Worm (Caenorhabditis elegans) whole organism, young adult: ENCODE measurements around the gene efn-3.
A peak's percentile ranks its signal among the peaks of the same experiment; 100 is the strongest.

ENCODE experiments used
- B0035.1 ChIP-seq: sonication (generic microtip); optimal IDR thresholded peaks from 2 replicates; lab custom pipeline; 2016; ENCODE audit warnings: missing genetic modification characterization, mild to moderate bottlenecking, missing compliant biosample characterization, missing genotype, missing genetic modification reagents
- B0261.1 ChIP-seq: sonication (generic microtip); optimal IDR thresholded peaks from 2 replicates; lab custom pipeline; 2016; ENCODE audit warnings: mild to moderate bottlenecking, missing genetic modification characterization, moderate library complexity, missing compliant biosample characterization
- C06A6.2 ChIP-seq: fragments of 200-800 bp; sonication (Bioruptor generic); conservative IDR thresholded peaks from 2 replicates; pipeline ENCODE4 v1.3.6; 2022; ENCODE audit warnings: missing genetic modification characterization, missing compliant biosample characterization
- D2030.7 ChIP-seq: fragments of 200-800 bp; sonication (Bioruptor generic); IDR thresholded peaks from 2 replicates; pipeline ENCODE4 v1.3.6; 2022; ENCODE audit warnings: missing genetic modification reagents, missing genetic modification characterization, missing compliant biosample characterization
- F52B5.7 ChIP-seq: sonication (generic microtip); optimal IDR thresholded peaks from 2 replicates; lab custom pipeline; 2016; ENCODE audit warnings: mild to moderate bottlenecking, missing genetic modification characterization, missing compliant biosample characterization
- F57A8.1 ChIP-seq: fragments of 200-800 bp; sonication (Bioruptor generic); optimal IDR thresholded peaks from 2 replicates; lab custom pipeline; 2018; ENCODE audit warnings: mild to moderate bottlenecking, missing genetic modification characterization, moderate library complexity, missing compliant biosample characterization
- F57C9.4 ChIP-seq: sonication (generic microtip); optimal IDR thresholded peaks from 2 replicates; lab custom pipeline; 2017; ENCODE audit warnings: mild to moderate bottlenecking, missing genetic modification characterization, missing compliant biosample characterization
- K12H6.12 ChIP-seq: fragments of 200-800 bp; sonication (Bioruptor generic); optimal IDR thresholded peaks from 2 replicates; lab custom pipeline; 2018; ENCODE audit warnings: mild to moderate bottlenecking, missing genetic modification characterization, missing compliant biosample characterization
- T07F8.4 ChIP-seq: sonication (generic microtip); optimal IDR thresholded peaks from 2 replicates; lab custom pipeline; 2016; ENCODE audit warnings: mild to moderate bottlenecking, missing genetic modification characterization, moderate library complexity, missing compliant biosample characterization
- Y56A3A.18 ChIP-seq: fragments of 200-800 bp; sonication (Bioruptor generic); IDR thresholded peaks from 2 replicates; pipeline ENCODE4 v1.3.6; 2022; ENCODE audit warnings: missing genetic modification reagents, missing genetic modification characterization, missing compliant biosample characterization
- Y67H2A.10 ChIP-seq: fragments of 200-800 bp; sonication (Bioruptor generic); conservative IDR thresholded peaks from 2 replicates; pipeline ENCODE4 v1.3.6; 2022; ENCODE audit warnings: missing genetic modification reagents, missing genetic modification characterization, missing compliant biosample characterization
- Y95B8A.8 ChIP-seq: fragments of 200-800 bp; sonication (Bioruptor generic); IDR thresholded peaks from 2 replicates; pipeline ENCODE4 v1.3.6; 2022; ENCODE audit warnings: missing genetic modification reagents, missing genetic modification characterization, missing compliant biosample characterization
- ZK185.1 ChIP-seq: sonication (generic microtip); optimal IDR thresholded peaks from 2 replicates; lab custom pipeline; 2016; ENCODE audit warnings: mild to moderate bottlenecking, missing genetic modification characterization, missing compliant biosample characterization; ENCODE audit not compliant: poor library complexity, severe bottlenecking
- akir-1 ChIP-seq: fragments of 200-800 bp; sonication (Bioruptor generic); optimal IDR thresholded peaks from 2 replicates; lab custom pipeline; 2018; ENCODE audit warnings: mild to moderate bottlenecking, missing genetic modification characterization, moderate library complexity, missing compliant biosample characterization
- ama-1 ChIP-seq, 3 experiments: fragments of 150-350 bp in 1 of 3; sonication (generic microtip) in 2 of 3; optimal IDR thresholded peaks; 2 replicates each; lab custom pipeline; 2014 to 2018; ENCODE audit warnings: missing biosample characterization in 2 of 3, missing genetic modification characterization in 2 of 3, missing genetic modification reagents in 2 of 3
- attf-5 ChIP-seq: fragments of 200-800 bp; sonication (Bioruptor generic); optimal IDR thresholded peaks from 2 replicates; lab custom pipeline; 2018; ENCODE audit warnings: mild to moderate bottlenecking, missing genetic modification characterization, missing compliant biosample characterization
- attf-6 ChIP-seq: fragments of 200-800 bp; sonication (Bioruptor generic); IDR thresholded peaks from 2 replicates; pipeline ENCODE4 v1.3.6; 2022; ENCODE audit warnings: missing genetic modification reagents, missing genetic modification characterization, missing compliant biosample characterization
- cebp-2 ChIP-seq: fragments of 200-800 bp; sonication (Bioruptor generic); IDR thresholded peaks from 2 replicates; pipeline ENCODE4 v1.3.6; 2022; ENCODE audit warnings: missing genetic modification characterization, missing compliant biosample characterization
- ceh-58 ChIP-seq: fragments of 200-800 bp; sonication (Bioruptor generic); IDR thresholded peaks from 2 replicates; pipeline ENCODE4 v1.3.6; 2022; ENCODE audit warnings: missing genetic modification characterization, missing compliant biosample characterization
- chd-7 ChIP-seq: sonication (generic microtip); optimal IDR thresholded peaks from 2 replicates; lab custom pipeline; 2016; ENCODE audit warnings: mild to moderate bottlenecking, missing genetic modification characterization, moderate library complexity, missing compliant biosample characterization
- die-1 ChIP-seq: sonication (generic microtip); optimal IDR thresholded peaks from 2 replicates; lab custom pipeline; 2016; ENCODE audit warnings: missing genotype, mild to moderate bottlenecking, missing genetic modification characterization, missing compliant biosample characterization
- efl-1 ChIP-seq: fragments of 150-350 bp; optimal IDR thresholded peaks from 2 replicates; lab custom pipeline; 2014; ENCODE audit warnings: missing biosample characterization, missing genetic modification reagents, missing genetic modification characterization
- hmg-1.2 ChIP-seq: fragments of 200-800 bp; sonication (Bioruptor generic); IDR thresholded peaks from 2 replicates; pipeline ENCODE4 v1.3.6; 2022; ENCODE audit warnings: missing genetic modification reagents, missing genetic modification characterization, missing compliant biosample characterization
- hmg-20 ChIP-seq: fragments of 200-800 bp; sonication (Bioruptor generic); IDR thresholded peaks from 2 replicates; pipeline ENCODE4 v1.3.6; 2022; ENCODE audit warnings: missing genetic modification reagents, missing genetic modification characterization, missing compliant biosample characterization
- lin-26 ChIP-seq: fragments of 200-800 bp; sonication (Bioruptor generic); IDR thresholded peaks from 2 replicates; pipeline ENCODE4 v1.3.6; 2022; ENCODE audit warnings: missing genetic modification reagents, missing genetic modification characterization, missing compliant biosample characterization
- lin-40 ChIP-seq: sonication (generic microtip); optimal IDR thresholded peaks from 2 replicates; lab custom pipeline; 2016; ENCODE audit warnings: missing genetic modification characterization, mild to moderate bottlenecking, missing compliant biosample characterization, missing genotype, missing genetic modification reagents
- lsy-27 ChIP-seq: sonication (generic microtip); optimal IDR thresholded peaks from 2 replicates; lab custom pipeline; 2017; ENCODE audit warnings: missing genetic modification characterization, mild to moderate bottlenecking, missing compliant biosample characterization, antibody characterized with exemption, missing genotype, borderline replicate concordance; ENCODE audit not compliant: insufficient read depth
- madf-10 ChIP-seq: sonication (generic microtip); optimal IDR thresholded peaks from 2 replicates; lab custom pipeline; 2016; ENCODE audit warnings: mild to moderate bottlenecking, missing genetic modification characterization, missing compliant biosample characterization
- madf-6 ChIP-seq: fragments of 200-800 bp; sonication (Bioruptor generic); IDR thresholded peaks from 2 replicates; pipeline ENCODE4 v1.3.6; 2022; ENCODE audit warnings: missing genetic modification reagents, missing genetic modification characterization, missing compliant biosample characterization
- madf-8 ChIP-seq: fragments of 200-800 bp; sonication (Bioruptor generic); conservative IDR thresholded peaks from 2 replicates; pipeline ENCODE4 v1.3.6; 2022; ENCODE audit warnings: missing genetic modification reagents, missing genetic modification characterization, missing compliant biosample characterization
- nfya-1 ChIP-seq: sonication (generic microtip); optimal IDR thresholded peaks from 2 replicates; lab custom pipeline; 2017; ENCODE audit warnings: antibody characterized with exemption, missing compliant biosample characterization, missing genetic modification characterization, borderline replicate concordance; ENCODE audit not compliant: insufficient read depth
- nhr-90 ChIP-seq: sonication (generic microtip); optimal IDR thresholded peaks from 2 replicates; lab custom pipeline; 2016; ENCODE audit warnings: missing genotype, mild to moderate bottlenecking, missing genetic modification characterization, missing compliant biosample characterization
- pha-4 ChIP-seq: fragments of 150-350 bp; sonication (generic microtip); optimal IDR thresholded peaks from 2 replicates; lab custom pipeline; 2014; ENCODE audit warnings: missing biosample characterization, missing genetic modification reagents, missing genetic modification characterization
- rcor-1 ChIP-seq: fragments of 200-800 bp; sonication (Bioruptor generic); IDR thresholded peaks from 2 replicates; pipeline ENCODE4 v1.3.6; 2022; ENCODE audit warnings: missing genetic modification reagents, missing genetic modification characterization, missing compliant biosample characterization
- repo-1 ChIP-seq: sonication (generic microtip); optimal IDR thresholded peaks from 2 replicates; lab custom pipeline; 2017; ENCODE audit warnings: mild to moderate bottlenecking, missing genetic modification characterization, missing compliant biosample characterization
- rpc-1 ChIP-seq, 2 experiments: fragments of 150-350 bp in 1 of 2; sonication (generic microtip) in 1 of 2; optimal IDR thresholded peaks; 2 replicates each; lab custom pipeline; 2014 to 2018; ENCODE audit warnings: missing biosample characterization in 1 of 2, missing genetic modification characterization in 1 of 2, missing genetic modification reagents in 1 of 2, missing genotype in 1 of 2
- sea-2 ChIP-seq: fragments of 200-800 bp; sonication (Bioruptor generic); IDR thresholded peaks from 2 replicates; pipeline ENCODE4 v1.3.6; 2022; ENCODE audit warnings: missing genetic modification characterization, missing compliant biosample characterization
- snpc-4 ChIP-seq, 5 experiments: fragments of 150-350 bp in 1 of 5; sonication (generic microtip) in 4 of 5; optimal IDR thresholded peaks; 2 replicates each; lab custom pipeline; 2014 to 2018; ENCODE audit warnings: missing genetic modification characterization in 5 of 5, missing biosample characterization in 3 of 5, antibody characterized with exemption in 2 of 5, mild to moderate bottlenecking in 2 of 5, missing compliant biosample characterization in 2 of 5, missing genotype in 2 of 5, moderate library complexity in 2 of 5, missing genetic modification reagents in 1 of 5
- tbp1 ChIP-seq: fragments of 200-800 bp; sonication (Bioruptor generic); optimal IDR thresholded peaks from 2 replicates; lab custom pipeline; 2018; ENCODE audit warnings: mild to moderate bottlenecking, missing genetic modification characterization, missing compliant biosample characterization
- unc-62 ChIP-seq: fragments of 150-350 bp; optimal IDR thresholded peaks from 2 replicates; lab custom pipeline; 2014; ENCODE audit warnings: missing biosample characterization, missing genetic modification reagents, missing genetic modification characterization
- ztf-18 ChIP-seq: sonication (generic microtip); optimal IDR thresholded peaks from 2 replicates; lab custom pipeline; 2016; ENCODE audit warnings: missing genotype, mild to moderate bottlenecking, missing genetic modification characterization, missing compliant biosample characterization
- ztf-22 ChIP-seq: fragments of 200-800 bp; sonication (Bioruptor generic); optimal IDR thresholded peaks from 2 replicates; lab custom pipeline; 2018; ENCODE audit warnings: mild to moderate bottlenecking, missing genetic modification characterization, moderate library complexity, missing compliant biosample characterization
- ztf-25 ChIP-seq: fragments of 200-800 bp; sonication (Bioruptor generic); IDR thresholded peaks from 2 replicates; pipeline ENCODE4 v1.3.6; 2022; ENCODE audit warnings: missing genetic modification reagents, missing genetic modification characterization, missing compliant biosample characterization
- ztf-26 ChIP-seq: sonication (generic microtip); optimal IDR thresholded peaks from 2 replicates; lab custom pipeline; 2017; ENCODE audit warnings: missing genetic modification characterization, missing compliant biosample characterization

The efn-3 gene

DNA sequence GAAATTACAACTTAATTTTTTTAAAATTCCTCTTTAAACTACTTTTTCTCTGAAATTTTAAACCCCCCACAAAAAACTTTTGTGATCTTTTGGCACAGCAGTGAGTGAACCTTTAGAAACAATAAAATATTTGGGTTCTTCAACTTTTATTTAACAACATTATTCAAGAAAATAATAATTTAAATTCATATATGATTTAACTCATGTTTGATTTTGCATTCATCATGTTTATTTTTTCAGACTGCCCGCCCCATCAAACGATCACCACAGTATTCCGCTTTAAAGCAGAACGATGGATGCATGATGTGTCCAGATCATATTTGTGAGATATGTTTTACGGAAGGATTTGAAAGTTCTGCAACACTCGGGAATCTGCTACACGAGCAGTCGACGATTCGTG is 30.8 kb downstream of the efn-3 start, which contains the start of gene set-8:
TSS of gene set-8 (plus strand) at position 301 of the 400 bp plus-strand sequence.
- no peak for TF ChIP-seq F52B5.7 (tag; lab: Kevin White, UChicago)
- TF ChIP-seq Y67H2A.10 (GFP tag; lab: Robert Waterston, UW), result no peak
- no peak for TF ChIP-seq cebp-2 (GFP tag; lab: Robert Waterston, UW)
- TF ChIP-seq madf-10 (tag; lab: Kevin White, UChicago), result no peak
- TF ChIP-seq lin-26 (GFP tag; lab: Robert Waterston, UW), result no peak
- TF ChIP-seq die-1 (tag; lab: Kevin White, UChicago), result no peak
- TF ChIP-seq lin-40, result no peak
- no peak for TF ChIP-seq rpc-1 (optimal IDR thresholded peaks at IDR 0.05; lab: Kevin White, UChicago)
- TF ChIP-seq rpc-1 (tag; optimal IDR thresholded peaks at IDR 0.05; lab: Kevin White, UChicago), result no peak
- no peak for TF ChIP-seq ztf-26
- no peak for TF ChIP-seq F57A8.1 (GFP tag; lab: Kevin White, UChicago)
- TF ChIP-seq lsy-27 (tag; lab: Kevin White, UChicago), result no peak
- TF ChIP-seq madf-8 (GFP tag; lab: Robert Waterston, UW), result no peak
- no peak for TF ChIP-seq hmg-20 (GFP tag; lab: Robert Waterston, UW)
- TF ChIP-seq Y56A3A.18 (GFP tag; lab: Robert Waterston, UW), result no peak
- TF ChIP-seq D2030.7, result no peak
- TF ChIP-seq unc-62 (GFP tag; lab: Kevin White, UChicago), result no peak
- TF ChIP-seq ceh-58 (GFP tag; lab: Robert Waterston, UW), result no peak
- TF ChIP-seq ztf-18 (tag; lab: Kevin White, UChicago), result no peak
- no peak for TF ChIP-seq F57C9.4 (tag; lab: Kevin White, UChicago)

DNA sequence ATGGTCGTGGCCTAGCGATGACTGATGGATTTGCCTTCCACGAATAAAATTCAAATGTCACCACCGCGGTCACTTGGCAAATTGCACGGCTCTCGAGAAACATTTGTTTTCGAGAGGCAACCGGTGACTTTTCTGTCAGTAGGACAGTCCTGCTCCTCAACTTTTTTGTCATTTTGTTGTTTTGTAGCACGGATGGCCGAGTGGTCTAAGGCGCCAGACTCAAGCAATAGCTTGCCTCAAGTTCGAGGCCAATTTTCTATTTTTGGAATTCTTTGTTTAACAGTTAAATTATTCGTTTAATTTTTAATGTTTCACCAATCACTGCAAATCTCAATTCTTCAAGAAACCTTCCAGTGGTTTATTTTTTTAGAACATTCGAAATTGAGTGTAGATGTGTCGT is 33.0 kb downstream of the efn-3 start:
- TF ChIP-seq efl-1 (GFP tag; lab: Kevin White, UChicago), result no peak
- peak; percentile 85 for TF ChIP-seq tbp1
- peak; percentile 48 for TF ChIP-seq die-1 (tag; lab: Kevin White, UChicago)
- TF ChIP-seq unc-62 (GFP tag; lab: Kevin White, UChicago), result no peak
- no peak for TF ChIP-seq nfya-1
- peak; percentile 54 for TF ChIP-seq D2030.7
- TF ChIP-seq attf-5 (GFP tag; lab: Kevin White, UChicago), result no peak
- no peak for TF ChIP-seq attf-6 (GFP tag; lab: Robert Waterston, UW)
- no peak for TF ChIP-seq pha-4 (tag; lab: Kevin White, UChicago)
- TF ChIP-seq snpc-4 (GFP tag; optimal IDR thresholded peaks at IDR 0.05; lab: Kevin White, UChicago), result no peak
- TF ChIP-seq snpc-4 (tag; optimal IDR thresholded peaks at IDR 0.05; lab: Kevin White, UChicago), result peak in 1 of 4 experiments; percentile 36
- TF ChIP-seq F57C9.4 (tag; lab: Kevin White, UChicago), result no peak
- no peak for TF ChIP-seq K12H6.12 (tag; lab: Kevin White, UChicago)
- TF ChIP-seq F52B5.7 (tag; lab: Kevin White, UChicago), result no peak
- no peak for TF ChIP-seq Y56A3A.18 (GFP tag; lab: Robert Waterston, UW)
- TF ChIP-seq ztf-22 (GFP tag; lab: Kevin White, UChicago), result no peak
- TF ChIP-seq F57A8.1 (GFP tag; lab: Kevin White, UChicago), result no peak
- no peak for TF ChIP-seq B0035.1
- TF ChIP-seq lin-26 (GFP tag; lab: Robert Waterston, UW), result peak; percentile 59; the same call in 1 of the 2 replicates
- TF ChIP-seq ama-1 (optimal IDR thresholded peaks at IDR 0.05; lab: Kevin White, UChicago), result no peak
- TF ChIP-seq ama-1 (GFP tag; optimal IDR thresholded peaks at IDR 0.05; lab: Kevin White, UChicago), result no peak
- TF ChIP-seq chd-7 (tag; lab: Kevin White, UChicago), result no peak
- no peak for TF ChIP-seq sea-2 (GFP tag; lab: Robert Waterston, UW)
- TF ChIP-seq madf-6, result no peak
- peak; percentile 71 for TF ChIP-seq B0261.1 (tag; lab: Kevin White, UChicago)
- TF ChIP-seq rcor-1 (GFP tag; lab: Robert Waterston, UW), result no peak
- no peak for TF ChIP-seq C06A6.2 (GFP tag; lab: Robert Waterston, UW)
- TF ChIP-seq nhr-90 (tag; lab: Kevin White, UChicago), result peak; percentile 33
- TF ChIP-seq madf-10 (tag; lab: Kevin White, UChicago), result no peak
- TF ChIP-seq lin-40, result no peak
- no peak for TF ChIP-seq ZK185.1 (tag; lab: Kevin White, UChicago)
- no peak for TF ChIP-seq T07F8.4
- TF ChIP-seq ztf-18 (tag; lab: Kevin White, UChicago), result peak; percentile 9
- TF ChIP-seq Y95B8A.8 (GFP tag; lab: Robert Waterston, UW), result no peak
- no peak for TF ChIP-seq repo-1 (tag; lab: Kevin White, UChicago)
- no peak for TF ChIP-seq akir-1 (GFP tag; lab: Kevin White, UChicago)
- 0 out of 2 replicates have a peak, but pooled peaks have one; percentile 51 for TF ChIP-seq ztf-25 (GFP tag; lab: Robert Waterston, UW)
- no peak for TF ChIP-seq ceh-58 (GFP tag; lab: Robert Waterston, UW)
- TF ChIP-seq hmg-1.2, result peak; percentile 38; the same call in 1 of the 2 replicates
